Worm (Caenorhabditis elegans) whole organism, late embryonic: ENCODE results near the gene rpl-16.
A peak's percentile ranks its signal among the peaks of the same experiment; 100 is the strongest.

ENCODE experiments used
- C38D4.7 ChIP-seq: fragments of 200-800 bp; sonication (Bioruptor generic); optimal IDR thresholded peaks from 2 replicates; lab custom pipeline; 2018; ENCODE audit warnings: mild to moderate bottlenecking, missing genetic modification characterization, moderate library complexity, missing compliant biosample characterization
- F13H6.1 ChIP-seq: sonication (generic microtip); optimal IDR thresholded peaks from 2 replicates; lab custom pipeline; 2016; ENCODE audit warnings: missing genetic modification characterization, missing compliant biosample characterization
- K09A11.1 ChIP-seq: sonication (generic microtip); optimal IDR thresholded peaks from 2 replicates; lab custom pipeline; 2017; ENCODE audit warnings: antibody characterized with exemption, mild to moderate bottlenecking, missing genetic modification characterization, missing compliant biosample characterization; ENCODE audit not compliant: insufficient read depth
- T23F11.4 ChIP-seq: fragments of 200-800 bp; sonication (Bioruptor generic); optimal IDR thresholded peaks from 2 replicates; lab custom pipeline; 2018; ENCODE audit warnings: mild to moderate bottlenecking, missing genetic modification characterization, missing compliant biosample characterization
- ceh-14 ChIP-seq: sonication (generic microtip); optimal IDR thresholded peaks from 2 replicates; lab custom pipeline; 2016; ENCODE audit warnings: missing genotype, missing genetic modification characterization, missing compliant biosample characterization
- ceh-18 ChIP-seq: sonication (generic microtip); optimal IDR thresholded peaks from 2 replicates; lab custom pipeline; 2016; ENCODE audit warnings: missing genetic modification characterization, missing compliant biosample characterization
- ceh-19 ChIP-seq: fragments of 200-800 bp; sonication (Bioruptor generic); optimal IDR thresholded peaks from 2 replicates; lab custom pipeline; 2018; ENCODE audit warnings: mild to moderate bottlenecking, missing genetic modification characterization, missing compliant biosample characterization
- ceh-22 ChIP-seq: sonication (generic microtip); optimal IDR thresholded peaks from 2 replicates; lab custom pipeline; 2017; ENCODE audit warnings: missing biosample characterization, missing genetic modification characterization
- ceh-24 ChIP-seq: sonication (generic microtip); optimal IDR thresholded peaks from 2 replicates; lab custom pipeline; 2016; ENCODE audit warnings: mild to moderate bottlenecking, missing genetic modification characterization, missing compliant biosample characterization
- ceh-30 ChIP-seq: fragments of 150-350 bp; optimal IDR thresholded peaks from 2 replicates; lab custom pipeline; 2014; ENCODE audit warnings: missing biosample characterization, missing genetic modification characterization
- ceh-31 ChIP-seq: sonication (generic microtip); optimal IDR thresholded peaks from 2 replicates; lab custom pipeline; 2016; ENCODE audit warnings: missing genetic modification characterization, missing compliant biosample characterization
- ceh-34 ChIP-seq: sonication (generic microtip); optimal IDR thresholded peaks from 2 replicates; lab custom pipeline; 2016; ENCODE audit warnings: mild to moderate bottlenecking, missing genetic modification characterization, missing compliant biosample characterization
- ceh-45 ChIP-seq: fragments of 200-800 bp; sonication (Bioruptor generic); IDR thresholded peaks from 2 replicates; pipeline ENCODE4 v1.3.6; 2022; ENCODE audit warnings: missing genetic modification reagents, missing genetic modification characterization, missing compliant biosample characterization
- ceh-48 ChIP-seq: sonication (generic microtip); optimal IDR thresholded peaks from 2 replicates; lab custom pipeline; 2016; ENCODE audit warnings: missing genetic modification characterization, inconsistent platforms, missing compliant biosample characterization
- ceh-6 ChIP-seq: fragments of 200-800 bp; sonication (Bioruptor generic); optimal IDR thresholded peaks from 2 replicates; lab custom pipeline; 2018; ENCODE audit warnings: mild to moderate bottlenecking, missing genetic modification characterization, missing compliant biosample characterization
- dmd-4 ChIP-seq: sonication (generic microtip); optimal IDR thresholded peaks from 2 replicates; lab custom pipeline; 2016; ENCODE audit warnings: borderline replicate concordance, missing genetic modification characterization, missing compliant biosample characterization
- dve-1 ChIP-seq: sonication (generic microtip); optimal IDR thresholded peaks from 2 replicates; lab custom pipeline; 2017; ENCODE audit warnings: antibody characterized with exemption, mild to moderate bottlenecking, missing genetic modification characterization, missing compliant biosample characterization
- ets-4 ChIP-seq: sonication (generic microtip); optimal IDR thresholded peaks from 2 replicates; lab custom pipeline; 2016; ENCODE audit warnings: missing genetic modification characterization, missing compliant biosample characterization
- fax-1 ChIP-seq: sonication (generic microtip); optimal IDR thresholded peaks from 2 replicates; lab custom pipeline; 2016; ENCODE audit warnings: missing genotype, missing genetic modification characterization, missing compliant biosample characterization
- fkh-10 ChIP-seq: fragments of 150-350 bp; optimal IDR thresholded peaks from 2 replicates; lab custom pipeline; 2014; ENCODE audit warnings: missing biosample characterization, missing genetic modification reagents, missing genetic modification characterization
- fkh-6 ChIP-seq: sonication (generic microtip); optimal IDR thresholded peaks from 2 replicates; lab custom pipeline; 2016; ENCODE audit warnings: missing genetic modification characterization, missing compliant biosample characterization
- lim-6 ChIP-seq: sonication (generic microtip); optimal IDR thresholded peaks from 2 replicates; lab custom pipeline; 2016; ENCODE audit warnings: missing genetic modification characterization, missing compliant biosample characterization
- madf-2 ChIP-seq: sonication (generic microtip); optimal IDR thresholded peaks from 2 replicates; lab custom pipeline; 2017; ENCODE audit warnings: missing genetic modification characterization, missing compliant biosample characterization
- nhr-232 ChIP-seq: sonication (generic microtip); optimal IDR thresholded peaks from 2 replicates; lab custom pipeline; 2016; ENCODE audit warnings: missing genetic modification characterization, missing compliant biosample characterization
- odd-2 ChIP-seq: sonication (generic microtip); optimal IDR thresholded peaks from 2 replicates; lab custom pipeline; 2017; ENCODE audit warnings: antibody characterized with exemption, mild to moderate bottlenecking, missing genetic modification characterization, missing compliant biosample characterization
- pat-9 ChIP-seq: fragments of 200-800 bp; sonication (Bioruptor generic); optimal IDR thresholded peaks from 2 replicates; lab custom pipeline; 2018; ENCODE audit warnings: mild to moderate bottlenecking, missing genetic modification characterization, moderate library complexity, missing compliant biosample characterization
- pax-1 ChIP-seq: fragments of 150-350 bp; optimal IDR thresholded peaks from 2 replicates; lab custom pipeline; 2014; ENCODE audit warnings: missing biosample characterization, missing genetic modification characterization
- pha-4 ChIP-seq: fragments of 150-350 bp; optimal IDR thresholded peaks from 2 replicates; lab custom pipeline; 2018; ENCODE audit warnings: missing biosample characterization, missing genetic modification reagents, missing genetic modification characterization
- pros-1 ChIP-seq: fragments of 150-350 bp; optimal IDR thresholded peaks from 2 replicates; lab custom pipeline; 2014; ENCODE audit warnings: missing biosample characterization, missing genetic modification reagents, missing genetic modification characterization
- sox-2 ChIP-seq: fragments of 200-800 bp; sonication (Bioruptor generic); IDR thresholded peaks from 2 replicates; pipeline ENCODE4 v1.3.6; 2022; ENCODE audit warnings: missing genetic modification reagents, missing genetic modification characterization, missing compliant biosample characterization
- sox-4 ChIP-seq: sonication (generic microtip); optimal IDR thresholded peaks from 2 replicates; lab custom pipeline; 2017; ENCODE audit warnings: mild to moderate bottlenecking, missing genetic modification characterization, inconsistent platforms, missing compliant biosample characterization
- syd-9 ChIP-seq: sonication (generic microtip); optimal IDR thresholded peaks from 2 replicates; lab custom pipeline; 2016; ENCODE audit warnings: mild to moderate bottlenecking, missing genetic modification characterization, moderate library complexity, missing compliant biosample characterization
- tbx-2 ChIP-seq: sonication (generic microtip); optimal IDR thresholded peaks from 2 replicates; lab custom pipeline; 2016; ENCODE audit warnings: missing genetic modification characterization, missing compliant biosample characterization
- tbx-7 ChIP-seq: sonication (generic microtip); optimal IDR thresholded peaks from 2 replicates; lab custom pipeline; 2016; ENCODE audit warnings: missing genotype, missing genetic modification characterization, missing compliant biosample characterization
- ttx-3 ChIP-seq: sonication (generic microtip); optimal IDR thresholded peaks from 2 replicates; lab custom pipeline; 2016; ENCODE audit warnings: missing genetic modification reagents, missing genetic modification characterization, missing compliant biosample characterization
- unc-3 ChIP-seq, 2 experiments: fragments of 200-800 bp in 1 of 2; sonication (Bioruptor generic) in 1 of 2; sonication (generic microtip) in 1 of 2; conservative IDR thresholded peaks in 1 of 2; optimal IDR thresholded peaks in 1 of 2; 2 replicates each; pipeline versions ENCODE4 v1.3.6 to Lab custom; 2016 to 2022; ENCODE audit warnings: missing compliant biosample characterization in 2 of 2, missing genetic modification characterization in 2 of 2, missing genetic modification reagents in 1 of 2
- unc-42 ChIP-seq: sonication (generic microtip); optimal IDR thresholded peaks from 2 replicates; lab custom pipeline; 2016; ENCODE audit warnings: missing genotype, missing genetic modification characterization, missing compliant biosample characterization
- unc-55 ChIP-seq: sonication (generic microtip); optimal IDR thresholded peaks from 2 replicates; lab custom pipeline; 2017; ENCODE audit warnings: missing biosample characterization, missing genetic modification reagents, missing genetic modification characterization
- ztf-16 ChIP-seq: sonication (generic microtip); optimal IDR thresholded peaks from 2 replicates; lab custom pipeline; 2017; ENCODE audit warnings: missing genetic modification characterization, missing compliant biosample characterization

rpl-16 gene

DNA sequence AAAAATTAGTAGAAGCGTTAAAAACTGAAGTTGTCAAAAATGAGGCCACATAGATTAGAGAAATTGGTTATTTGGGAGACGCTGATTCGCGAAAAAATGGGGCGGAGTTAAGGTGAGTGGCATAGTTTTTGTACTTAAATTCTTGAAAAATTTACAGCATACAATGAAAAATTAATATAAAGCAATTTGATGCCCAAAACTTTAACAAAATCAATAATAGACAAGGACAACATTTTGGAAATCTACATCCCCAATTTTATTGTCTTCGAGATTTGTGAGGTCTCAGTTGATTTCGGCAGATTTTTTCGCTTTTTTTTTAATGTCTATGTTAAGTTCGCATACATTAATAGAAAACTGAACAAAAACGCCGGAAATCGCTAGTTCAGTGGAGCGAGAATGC is 27.2 kb downstream of the rpl-16 start (continued):
- peak; percentile 79 for TF ChIP-seq F13H6.1
- no peak for TF ChIP-seq pros-1 (tag; lab: Kevin White, UChicago)
- TF ChIP-seq dmd-4 (tag; lab: Kevin White, UChicago) = peak; percentile 44
- peak; percentile 22 for TF ChIP-seq syd-9 (tag; lab: Kevin White, UChicago)
- no peak for TF ChIP-seq ceh-45
- TF ChIP-seq tbx-2 (tag; lab: Kevin White, UChicago) = peak; percentile 97
- TF ChIP-seq odd-2 (tag; lab: Kevin White, UChicago) = no peak
- no peak for TF ChIP-seq ceh-6 (GFP tag; lab: Kevin White, UChicago)
- TF ChIP-seq lim-6 (tag; lab: Kevin White, UChicago) = peak; percentile 94
- TF ChIP-seq ceh-24 (tag; lab: Kevin White, UChicago) = no peak
- TF ChIP-seq ttx-3 (tag; lab: Kevin White, UChicago) = peak; percentile 72
- TF ChIP-seq unc-42 (tag; lab: Kevin White, UChicago) = peak; percentile 70
- TF ChIP-seq unc-3 (GFP tag; conservative IDR thresholded peaks at IDR 0.05; lab: Robert Waterston, UW) = no peak
- peak; percentile 88 for TF ChIP-seq unc-3 (tag; optimal IDR thresholded peaks at IDR 0.05; lab: Kevin White, UChicago)
- peak; percentile 76 for TF ChIP-seq fkh-6
- TF ChIP-seq dve-1 = no peak
- TF ChIP-seq ets-4 = peak; percentile 98
- TF ChIP-seq unc-55 (GFP tag; lab: Kevin White, UChicago) = no peak
- TF ChIP-seq pax-1 (tag; lab: Kevin White, UChicago) = no peak
- TF ChIP-seq ceh-22 (tag; lab: Kevin White, UChicago) = no peak
- peak; percentile 56 for TF ChIP-seq C38D4.7 (GFP tag; lab: Kevin White, UChicago)
- peak; percentile 95 for TF ChIP-seq fax-1 (tag; lab: Kevin White, UChicago)
- no peak for TF ChIP-seq ceh-30 (tag; lab: Kevin White, UChicago)
- peak; percentile 71 for TF ChIP-seq ceh-34 (tag; lab: Kevin White, UChicago)
- TF ChIP-seq T23F11.4 (GFP tag; lab: Kevin White, UChicago) = no peak
- TF ChIP-seq madf-2 = no peak
- TF ChIP-seq ceh-14 = peak; percentile 95
- peak; percentile 59 for TF ChIP-seq ceh-19 (GFP tag; lab: Kevin White, UChicago)
- no peak for TF ChIP-seq sox-2 (GFP tag; lab: Robert Waterston, UW)
- TF ChIP-seq ceh-48 (tag; lab: Kevin White, UChicago) = no peak
- peak; percentile 99 for TF ChIP-seq tbx-7 (tag; lab: Kevin White, UChicago)
- peak; percentile 32 for TF ChIP-seq ceh-18 (tag; lab: Kevin White, UChicago)
- no peak for TF ChIP-seq sox-4 (tag; lab: Kevin White, UChicago)
- no peak for TF ChIP-seq pha-4 (tag; lab: Kevin White, UChicago)

DNA sequence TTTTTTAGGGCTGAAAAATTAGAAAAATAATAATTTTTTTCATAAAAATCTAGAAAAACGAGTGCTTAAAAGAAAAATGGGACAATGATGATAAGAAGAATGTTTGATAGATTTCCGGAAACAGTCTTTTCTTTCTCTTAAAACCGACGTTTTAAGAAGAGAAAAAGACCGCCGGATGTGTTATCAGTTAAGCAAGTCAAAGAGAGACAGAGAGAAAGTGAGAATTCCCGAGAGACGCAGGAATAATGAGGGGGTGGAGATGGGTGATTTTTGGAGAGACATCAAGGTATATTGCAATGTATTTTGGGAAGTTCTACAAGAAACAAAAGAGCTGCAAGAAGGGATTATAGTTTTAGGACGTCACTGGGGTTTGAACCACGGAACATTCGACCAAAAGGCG is 27.9 kb downstream of the rpl-16 start, which contains the start of gene C34C12.9:
C34C12.9 (minus strand) TSS at position 16 of the 400 bp plus-strand sequence.
- TF ChIP-seq ztf-16 (tag; lab: Kevin White, UChicago) (no peak), pat-9 (tag; lab: Kevin White, UChicago) (no peak), C38D4.7 (GFP tag; lab: Kevin White, UChicago) (no peak), ceh-24 (tag; lab: Kevin White, UChicago) (no peak), K09A11.1 (tag; lab: Kevin White, UChicago) (no peak), fax-1 (tag; lab: Kevin White, UChicago) (no peak), fkh-10 (GFP tag; lab: Kevin White, UChicago) (no peak), ceh-45 (no peak), T23F11.4 (GFP tag; lab: Kevin White, UChicago) (no peak), nhr-232 (tag; lab: Kevin White, UChicago) (no peak), sox-4 (tag; lab: Kevin White, UChicago) (no peak), ceh-18 (tag; lab: Kevin White, UChicago) (no peak), sox-2 (GFP tag; lab: Robert Waterston, UW) (no peak), ceh-31 (tag; lab: Kevin White, UChicago) (no peak), pros-1 (tag; lab: Kevin White, UChicago) (no peak), tbx-7 (tag; lab: Kevin White, UChicago) (no peak)
